Fruit fly (Drosophila melanogaster) whole organism: Measurements from ENCODE around the gene CG3213.

Source experiments
- CG8478 ChIP-seq: fragments of >200 bp; optimal IDR thresholded peaks from 2 replicates; lab custom pipeline; 2018; ENCODE audit warnings: inconsistent platforms
- Dll ChIP-seq: fragments of >200 bp; optimal IDR thresholded peaks from 2 replicates; lab custom pipeline; 2017
- EcR ChIP-seq, 2 experiments: fragments of >200 bp; optimal IDR thresholded peaks; 2 replicates each; lab custom pipeline; 2017; ENCODE audit warnings: missing biosample characterization in 2 of 2, missing genetic modification characterization in 2 of 2, missing genetic modification reagents in 2 of 2
- pan ChIP-seq: fragments of >200 bp; optimal IDR thresholded peaks from 2 replicates; lab custom pipeline; 2017
- psq ChIP-seq: fragments of >200 bp; optimal IDR thresholded peaks from 2 replicates; lab custom pipeline; 2017
- usp ChIP-seq: fragments of >200 bp; optimal IDR thresholded peaks from 2 replicates; lab custom pipeline; 2017; ENCODE audit warnings: missing biosample characterization, missing genetic modification characterization, mixed read lengths

Gene CG3213

DNA sequence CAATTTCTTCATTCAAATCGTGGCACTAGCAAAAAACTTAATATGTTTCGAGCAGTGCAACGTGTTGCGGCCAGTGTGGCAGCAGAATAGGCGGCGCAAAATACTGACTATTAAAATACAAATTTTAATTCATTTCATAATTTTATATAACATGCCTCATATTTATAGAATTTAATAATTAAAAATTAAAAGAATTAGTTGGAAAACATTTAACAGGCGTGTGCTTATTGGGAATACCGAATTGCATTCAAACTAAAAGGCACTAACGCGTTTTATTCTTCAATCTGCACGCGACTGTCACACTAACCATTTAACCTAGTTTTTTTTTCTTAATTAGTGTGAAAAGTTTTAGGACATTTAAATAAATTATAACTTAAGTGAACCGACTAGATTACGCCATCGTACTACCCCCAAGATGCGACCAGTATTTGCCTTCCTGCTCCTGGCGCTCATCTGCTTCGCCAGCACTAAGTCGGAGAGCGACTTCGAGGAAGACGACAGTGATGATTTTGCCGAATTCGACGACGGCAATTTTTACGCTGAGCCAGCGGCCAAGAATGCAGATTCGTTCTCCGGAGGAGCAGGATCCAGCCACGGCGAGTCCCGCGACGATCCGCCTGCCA is 4.8 kb downstream of the CG3213 start, which contains the start of the genes LeuRS and CG17593:
Gene LeuRS (minus strand): TSS at position 88 of the 623 bp plus-strand sequence.
Gene CG17593 (plus strand): TSS at position 304 of the 623 bp plus-strand sequence.
- no peak for TF ChIP-seq CG8478 (lab: Kevin White, UChicago)
- no peak for TF ChIP-seq psq
- TF ChIP-seq pan (lab: Kevin White, UChicago): no peak
- TF ChIP-seq Dll: no peak
- no peak for TF ChIP-seq EcR (GFP tag; optimal IDR thresholded peaks at IDR 0.05; lab: Kevin White, UChicago)
- TF ChIP-seq usp: no peak

- TF ChIP-seq EcR (GFP tag; optimal IDR thresholded peaks at IDR 0.05; lab: Kevin White, UChicago) (no peak), pan (lab: Kevin White, UChicago) (no peak), psq (no peak), Dll (no peak), usp (no peak), CG8478 (lab: Kevin White, UChicago) (no peak)
These were observed 9.4 kb downstream of the CG3213 start, which contains the start of gene CG31954 for dm6 chr2L:3510002-3510401. CG31954 (minus strand) TSS chr2L:3510102.

DNA sequence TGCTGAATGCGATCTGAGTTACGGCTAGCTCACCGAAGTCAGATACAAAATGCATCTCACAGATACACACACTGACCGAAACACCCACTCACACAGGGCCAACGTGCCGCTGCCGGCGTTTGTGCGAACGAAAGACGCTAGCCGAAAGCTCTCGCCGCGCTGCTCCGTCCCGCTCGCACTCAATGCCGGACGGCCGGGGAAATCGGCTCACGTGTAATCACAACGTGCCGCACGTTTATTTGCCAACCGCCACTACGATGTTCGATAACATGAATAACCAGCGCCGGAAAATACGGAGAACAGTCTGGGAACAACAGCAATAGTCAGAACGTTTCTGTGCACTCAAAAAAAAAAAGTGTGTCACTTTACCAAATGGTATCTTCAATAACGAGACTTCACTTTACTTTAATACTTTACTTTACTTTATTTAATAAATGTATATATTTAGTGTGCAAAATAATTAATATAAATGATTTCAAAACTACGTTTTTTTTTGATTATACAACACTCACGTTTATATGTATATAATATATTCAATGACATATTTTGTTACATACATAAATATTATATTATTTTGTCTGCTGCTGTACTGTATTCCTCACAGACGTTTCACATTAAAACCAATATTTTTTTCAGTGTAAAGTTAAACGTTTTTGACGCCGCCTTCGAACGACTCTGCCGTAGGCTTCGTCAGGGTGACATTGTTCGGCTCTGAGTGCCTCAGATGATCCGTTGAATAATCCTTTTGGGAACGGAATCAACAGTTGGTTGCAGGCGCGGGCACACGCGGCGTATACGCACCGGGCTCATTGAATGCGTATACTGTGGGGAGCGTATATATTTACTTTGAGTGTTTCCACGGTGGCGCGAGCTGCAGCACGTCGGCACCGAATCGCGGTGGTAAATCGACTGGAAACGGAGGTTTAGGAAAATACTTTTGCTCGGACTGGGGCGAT is 12.0 kb downstream of the CG3213 start, which contains the start of gene tim:
Gene tim (minus strand): TSS at position 911 of the 956 bp plus-strand sequence.
- TF ChIP-seq psq (no peak), CG8478 (lab: Kevin White, UChicago) (no peak), EcR (GFP tag; optimal IDR thresholded peaks at IDR 0.05; lab: Kevin White, UChicago) (no peak), usp (no peak), Dll (no peak), pan (lab: Kevin White, UChicago) (no peak)

dm6 chr2L:3506806-3507205 is 12.6 kb downstream of the CG3213 start:
- TF ChIP-seq EcR (GFP tag; optimal IDR thresholded peaks at IDR 0.05; lab: Kevin White, UChicago) (no peak), Dll (no peak), usp (no peak), pan (lab: Kevin White, UChicago) (no peak), psq (no peak), CG8478 (lab: Kevin White, UChicago) (no peak)

- no peak for TF ChIP-seq usp
- TF ChIP-seq CG8478 (lab: Kevin White, UChicago): no peak
- TF ChIP-seq pan (lab: Kevin White, UChicago): no peak
- TF ChIP-seq EcR (GFP tag; optimal IDR thresholded peaks at IDR 0.05; lab: Kevin White, UChicago): no peak
- no peak for TF ChIP-seq Dll
- TF ChIP-seq psq: no peak
These were observed 13.1 kb downstream of the CG3213 start for dm6 chr2L:3506322-3506721.

- no peak for TF ChIP-seq pan (lab: Kevin White, UChicago)
- TF ChIP-seq psq: no peak
- TF ChIP-seq EcR (GFP tag; optimal IDR thresholded peaks at IDR 0.05; lab: Kevin White, UChicago): no peak
- no peak for TF ChIP-seq usp
- no peak for TF ChIP-seq Dll
- TF ChIP-seq CG8478 (lab: Kevin White, UChicago): no peak
These were observed 14.6 kb downstream of the CG3213 start for dm6 chr2L:3504851-3505250.

DNA sequence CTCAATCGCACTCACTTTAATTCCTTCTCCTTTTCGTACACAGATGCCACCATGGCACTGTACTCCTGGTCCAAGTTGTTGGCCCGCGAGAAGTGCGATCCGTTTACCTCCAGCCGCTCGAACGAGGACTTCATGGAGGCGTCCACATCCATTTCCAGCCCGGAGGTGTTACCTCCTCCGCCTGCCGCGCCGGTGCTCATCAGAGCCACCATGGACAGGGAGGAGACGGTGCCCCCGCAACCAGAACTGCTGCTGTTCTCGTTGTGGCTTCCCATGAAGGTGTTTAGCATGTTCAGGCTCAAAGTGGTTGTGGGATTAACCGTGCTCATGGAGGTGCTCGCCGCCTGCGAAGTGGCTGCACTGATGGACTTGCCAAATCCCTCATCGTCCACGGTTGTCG is 24.0 kb downstream of the CG3213 start:
- TF ChIP-seq EcR (GFP tag; optimal IDR thresholded peaks at IDR 0.05; lab: Kevin White, UChicago) (no peak), pan (lab: Kevin White, UChicago) (no peak), usp (no peak), CG8478 (lab: Kevin White, UChicago) (no peak), Dll (no peak), psq (no peak)

DNA sequence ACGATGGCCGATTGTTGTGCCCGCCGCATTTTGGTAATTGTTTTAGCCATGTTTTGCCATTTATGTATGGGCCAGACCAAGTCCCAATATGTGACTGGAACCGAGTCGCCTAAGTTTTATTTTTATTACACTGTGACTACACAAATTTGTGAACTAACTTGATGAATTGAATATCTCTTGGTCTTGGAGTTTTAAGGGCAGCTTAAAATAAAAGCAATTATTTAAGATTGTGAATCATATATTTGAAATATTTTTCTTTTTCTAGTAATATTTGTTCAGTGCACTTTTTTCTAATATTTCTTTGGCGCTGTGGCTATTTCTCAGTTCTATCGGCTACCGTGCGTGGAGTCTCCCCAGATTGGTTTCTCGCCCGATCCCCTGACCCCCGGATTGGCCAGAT is 26.0 kb downstream of the CG3213 start:
- TF ChIP-seq CG8478 (lab: Kevin White, UChicago) (no peak), Dll (no peak), EcR (GFP tag; optimal IDR thresholded peaks at IDR 0.05; lab: Kevin White, UChicago) (no peak), psq (no peak), pan (lab: Kevin White, UChicago) (no peak), usp (no peak)

DNA sequence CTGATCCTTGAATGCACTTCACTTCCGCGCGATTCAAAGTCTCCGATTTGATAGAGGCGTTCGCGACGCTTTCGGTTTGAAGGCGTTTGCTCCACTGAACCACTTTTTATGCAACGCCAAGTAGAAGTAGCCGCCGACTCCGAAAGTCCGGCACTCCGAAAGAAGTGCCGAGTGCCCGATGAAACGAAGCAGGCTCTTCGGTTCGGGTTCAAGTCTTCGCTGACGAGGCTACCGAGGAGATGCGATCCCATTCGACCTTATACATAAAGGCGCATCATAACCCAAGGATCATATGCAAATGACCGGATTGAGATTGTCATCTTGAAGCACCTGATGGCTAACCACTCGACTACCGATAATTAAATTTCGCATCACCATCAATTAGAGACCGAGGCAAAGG is 28.5 kb downstream of the CG3213 start, which contains the start of gene CG15414:
Gene CG15414 (minus strand): TSS at position 101 of the 400 bp plus-strand sequence.
- TF ChIP-seq pan (lab: Kevin White, UChicago) (no peak), CG8478 (lab: Kevin White, UChicago) (no peak)

dm6 chr2L:3485506-3485905 is 33.9 kb downstream of the CG3213 start:
- TF ChIP-seq EcR (GFP tag; optimal IDR thresholded peaks at IDR 0.05; lab: Kevin White, UChicago) (no peak), Dll (no peak), psq (no peak), CG8478 (lab: Kevin White, UChicago) (no peak), pan (lab: Kevin White, UChicago) (no peak), usp (no peak)

- TF ChIP-seq usp (no peak), EcR (GFP tag; optimal IDR thresholded peaks at IDR 0.05; lab: Kevin White, UChicago) (no peak), CG8478 (lab: Kevin White, UChicago) (no peak), psq (no peak), Dll (no peak), pan (lab: Kevin White, UChicago) (no peak)
These were observed 34.7 kb downstream of the CG3213 start for dm6 chr2L:3484759-3485158.

DNA sequence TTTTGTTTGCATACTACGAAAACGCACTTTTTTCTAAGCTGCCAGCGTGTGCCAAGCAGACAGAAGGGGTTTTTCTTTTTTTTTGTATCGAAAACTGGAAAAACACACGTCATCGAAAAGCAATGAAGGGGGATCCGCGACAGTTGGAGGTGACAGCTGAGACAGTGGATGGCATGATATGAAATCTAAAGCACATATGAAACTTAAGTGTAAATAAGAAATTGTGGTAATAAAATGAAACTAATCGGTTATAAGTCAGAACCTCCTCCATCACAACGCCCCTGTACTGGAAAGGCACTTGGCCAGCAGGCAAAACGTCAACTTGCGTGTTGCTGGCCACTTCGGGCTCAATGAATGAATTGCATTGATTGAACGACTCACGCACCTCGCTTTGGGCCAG is 35.8 kb downstream of the CG3213 start:
- TF ChIP-seq Dll (no peak), pan (lab: Kevin White, UChicago) (no peak), psq (no peak), CG8478 (lab: Kevin White, UChicago) (no peak)
